Worm (Caenorhabditis elegans): ENCODE measurements around the gene C02H6.1.
A peak's percentile ranks its signal among the peaks of the same experiment; 100 is the strongest.

ce11 chrV:7416569-7416968 is 26.9 kb upstream of the C02H6.1 start:
- TF ChIP-seq nhr-12 (tag; optimal IDR thresholded peaks at IDR 0.05) (no peak), egl-27 (tag; optimal IDR thresholded peaks at IDR 0.05) (no peak), pha-4 (tag; optimal IDR thresholded peaks at IDR 0.05) (no peak), sea-2 (GFP tag; optimal IDR thresholded peaks at IDR 0.05) (no peak), lin-15B (tag; optimal IDR thresholded peaks at IDR 0.05) (no peak), ztf-11 (tag; optimal IDR thresholded peaks at IDR 0.05) (no peak), ceh-82 (tag; optimal IDR thresholded peaks at IDR 0.05) (no peak), aly-2 (tag; optimal IDR thresholded peaks at IDR 0.05) (no peak), R02D3.7 (tag; optimal IDR thresholded peaks at IDR 0.05) (no peak), nhr-43 (tag; optimal IDR thresholded peaks at IDR 0.05; ENCODE audit: poor library complexity, severe bottlenecking) (peak; percentile 20)

Data from whole organism, L3 larva.